Worm (Caenorhabditis elegans) whole organism, L1 larva: Measurements from ENCODE around the gene W03C9.6.

ENCODE experiments used
- C34B4.2 ChIP-seq: sonication (generic microtip); optimal IDR thresholded peaks from 2 replicates; lab custom pipeline; 2017; ENCODE audit warnings: mild to moderate bottlenecking, missing genetic modification characterization, missing compliant biosample characterization
- F16B12.6 ChIP-seq: fragments of 150-350 bp; optimal IDR thresholded peaks from 2 replicates; lab custom pipeline; 2014; ENCODE audit warnings: missing biosample characterization, missing genetic modification characterization
- alr-1 ChIP-seq: fragments of 200-800 bp; sonication (Bioruptor generic); optimal IDR thresholded peaks from 2 replicates; lab custom pipeline; 2018; ENCODE audit warnings: borderline replicate concordance, mild to moderate bottlenecking, missing genetic modification characterization, missing compliant biosample characterization
- aly-2 ChIP-seq: fragments of 150-350 bp; optimal IDR thresholded peaks from 2 replicates; lab custom pipeline; 2014; ENCODE audit warnings: missing biosample characterization, missing genetic modification characterization
- ama-1 ChIP-seq: fragments of 150-350 bp; optimal IDR thresholded peaks from 2 replicates; lab custom pipeline; 2014
- ceh-63 ChIP-seq: fragments of 200-800 bp; sonication (Bioruptor generic); optimal IDR thresholded peaks from 2 replicates; lab custom pipeline; 2018; ENCODE audit warnings: mild to moderate bottlenecking, missing genetic modification characterization, missing compliant biosample characterization
- ceh-8 ChIP-seq: fragments of 200-800 bp; sonication (Bioruptor generic); optimal IDR thresholded peaks from 2 replicates; lab custom pipeline; 2018; ENCODE audit warnings: mild to moderate bottlenecking, missing genetic modification characterization, moderate library complexity, missing compliant biosample characterization
- ceh-88 ChIP-seq: fragments of 200-800 bp; sonication (Bioruptor generic); IDR thresholded peaks from 2 replicates; pipeline ENCODE4 v1.3.6; 2022; ENCODE audit warnings: missing genetic modification characterization, missing compliant biosample characterization
- ceh-90 ChIP-seq: sonication (generic microtip); optimal IDR thresholded peaks from 2 replicates; lab custom pipeline; 2016; ENCODE audit warnings: missing genetic modification characterization, missing compliant biosample characterization
- ces-1 ChIP-seq: fragments of 150-350 bp; optimal IDR thresholded peaks from 2 replicates; lab custom pipeline; 2014; ENCODE audit warnings: missing biosample characterization, missing genetic modification reagents, missing genetic modification characterization
- dsc-1 ChIP-seq: sonication (generic microtip); optimal IDR thresholded peaks from 2 replicates; lab custom pipeline; 2016; ENCODE audit warnings: mild to moderate bottlenecking, missing genetic modification characterization, missing compliant biosample characterization
- elt-2 ChIP-seq: sonication (generic microtip); optimal IDR thresholded peaks from 2 replicates; lab custom pipeline; 2016; ENCODE audit warnings: missing genetic modification characterization, mild to moderate bottlenecking, inconsistent platforms, missing compliant biosample characterization, missing genetic modification reagents
- elt-3 ChIP-seq, 6 experiments: fragments of 150-350 bp in 1 of 6; sonication (generic microtip); optimal IDR thresholded peaks; 2 replicates each; lab custom pipeline; 2017 to 2018; ENCODE audit warnings: missing biosample characterization in 6 of 6, missing genetic modification characterization in 6 of 6, inconsistent platforms in 1 of 6
- ets-5 ChIP-seq: fragments of 200-800 bp; sonication (Bioruptor generic); IDR thresholded peaks from 2 replicates; pipeline ENCODE4 v1.3.6; 2022; ENCODE audit warnings: missing genetic modification characterization, missing compliant biosample characterization
- fkh-10 ChIP-seq: sonication (generic microtip); optimal IDR thresholded peaks from 2 replicates; lab custom pipeline; 2017; ENCODE audit warnings: missing biosample characterization, missing genetic modification reagents, missing genetic modification characterization
- fkh-8 ChIP-seq: sonication (generic microtip); optimal IDR thresholded peaks from 2 replicates; lab custom pipeline; 2016; ENCODE audit warnings: mild to moderate bottlenecking, missing genetic modification characterization, missing compliant biosample characterization
- hlh-4 ChIP-seq: sonication (generic microtip); optimal IDR thresholded peaks from 2 replicates; lab custom pipeline; 2016; ENCODE audit warnings: mild to moderate bottlenecking, missing genetic modification characterization, missing compliant biosample characterization
- hpl-2 ChIP-seq: fragments of 150-350 bp; optimal IDR thresholded peaks from 2 replicates; lab custom pipeline; 2014; ENCODE audit warnings: missing biosample characterization, missing genetic modification reagents, missing genetic modification characterization
- irx-1 ChIP-seq: sonication (generic microtip); optimal IDR thresholded peaks from 2 replicates; lab custom pipeline; 2016; ENCODE audit warnings: missing genetic modification characterization, missing compliant biosample characterization
- isw-1 ChIP-seq: fragments of 200-800 bp; sonication (Bioruptor generic); IDR thresholded peaks from 2 replicates; pipeline ENCODE4 v1.3.6; 2022; ENCODE audit warnings: missing genetic modification characterization, missing compliant biosample characterization
- jun-1 ChIP-seq: fragments of 150-350 bp; optimal IDR thresholded peaks from 2 replicates; lab custom pipeline; 2014; ENCODE audit warnings: missing biosample characterization, missing genetic modification reagents, missing genetic modification characterization
- lin-13 ChIP-seq: fragments of 150-350 bp; optimal IDR thresholded peaks from 2 replicates; lab custom pipeline; 2014; ENCODE audit warnings: missing biosample characterization, missing genetic modification reagents, missing genetic modification characterization
- lin-35 ChIP-seq, 2 experiments: fragments of 150-350 bp; optimal IDR thresholded peaks; 2 replicates each; lab custom pipeline; 2014; ENCODE audit warnings: missing biosample characterization in 2 of 2, missing genetic modification characterization in 2 of 2, missing genetic modification reagents in 2 of 2
- lin-39 ChIP-seq: fragments of 150-350 bp; optimal IDR thresholded peaks from 2 replicates; lab custom pipeline; 2014; ENCODE audit warnings: missing biosample characterization, missing genetic modification reagents, missing genetic modification characterization
- lir-3 ChIP-seq: sonication (generic microtip); optimal IDR thresholded peaks from 2 replicates; lab custom pipeline; 2016; ENCODE audit warnings: mild to moderate bottlenecking, missing genetic modification characterization, moderate library complexity, missing compliant biosample characterization; ENCODE audit not compliant: poor library complexity
- mab-9 ChIP-seq: fragments of 200-800 bp; sonication (Bioruptor generic); IDR thresholded peaks from 2 replicates; pipeline ENCODE4 v1.3.6; 2022; ENCODE audit warnings: missing genetic modification reagents, missing genetic modification characterization, missing compliant biosample characterization
- nhr-11 ChIP-seq: fragments of 150-350 bp; optimal IDR thresholded peaks from 2 replicates; lab custom pipeline; 2014; ENCODE audit warnings: missing biosample characterization, missing genetic modification characterization
- nhr-19 ChIP-seq: fragments of 200-800 bp; sonication (Bioruptor generic); conservative IDR thresholded peaks from 2 replicates; pipeline ENCODE4 v1.3.6; 2022; ENCODE audit warnings: missing genetic modification characterization, missing compliant biosample characterization
- nhr-20 ChIP-seq: sonication (generic microtip); optimal IDR thresholded peaks from 2 replicates; lab custom pipeline; 2016; ENCODE audit warnings: mild to moderate bottlenecking, missing genetic modification characterization, missing compliant biosample characterization
- nhr-28 ChIP-seq: fragments of 150-350 bp; optimal IDR thresholded peaks from 2 replicates; lab custom pipeline; 2014; ENCODE audit warnings: missing biosample characterization, missing genetic modification characterization
- nhr-47 ChIP-seq: sonication (generic microtip); optimal IDR thresholded peaks from 2 replicates; lab custom pipeline; 2016; ENCODE audit warnings: mild to moderate bottlenecking, missing genetic modification characterization, moderate library complexity, missing compliant biosample characterization
- nhr-71 ChIP-seq: sonication (generic microtip); optimal IDR thresholded peaks from 2 replicates; lab custom pipeline; 2016; ENCODE audit warnings: mild to moderate bottlenecking, missing genetic modification characterization, moderate library complexity, missing compliant biosample characterization
- nhr-76 ChIP-seq: sonication (generic microtip); optimal IDR thresholded peaks from 2 replicates; lab custom pipeline; 2017; ENCODE audit warnings: missing biosample characterization, missing genetic modification characterization
- nhr-77 ChIP-seq: fragments of 150-350 bp; optimal IDR thresholded peaks from 2 replicates; lab custom pipeline; 2014; ENCODE audit warnings: missing biosample characterization, missing genetic modification characterization
- nhr-84 ChIP-seq: sonication (generic microtip); optimal IDR thresholded peaks from 2 replicates; lab custom pipeline; 2017; ENCODE audit warnings: missing biosample characterization, missing genetic modification characterization
- nhr-85 ChIP-seq: sonication (generic microtip); peaks from one replicate; lab custom pipeline; 2016; ENCODE audit warnings: missing genetic modification characterization, inconsistent platforms, missing compliant biosample characterization
- pag-3 ChIP-seq: sonication (generic microtip); optimal IDR thresholded peaks from 2 replicates; lab custom pipeline; 2017; ENCODE audit warnings: missing genetic modification characterization, mild to moderate bottlenecking, missing compliant biosample characterization, antibody characterized with exemption, borderline replicate concordance; ENCODE audit not compliant: insufficient read depth
- pax-3 ChIP-seq: fragments of 200-800 bp; sonication (Bioruptor generic); optimal IDR thresholded peaks from 2 replicates; lab custom pipeline; 2018; ENCODE audit warnings: mild to moderate bottlenecking, missing genetic modification characterization, moderate library complexity, missing compliant biosample characterization
- rnt-1 ChIP-seq: sonication (generic microtip); optimal IDR thresholded peaks from 2 replicates; lab custom pipeline; 2016; ENCODE audit warnings: mild to moderate bottlenecking, missing genetic modification characterization, moderate library complexity, missing compliant biosample characterization
- snu-23 ChIP-seq: sonication (generic microtip); optimal IDR thresholded peaks from 2 replicates; lab custom pipeline; 2016; ENCODE audit warnings: missing genetic modification characterization, missing compliant biosample characterization
- sox-4 ChIP-seq: sonication (generic microtip); optimal IDR thresholded peaks from 2 replicates; lab custom pipeline; 2016; ENCODE audit warnings: missing genetic modification characterization, missing compliant biosample characterization
- swsn-7 ChIP-seq: sonication (generic microtip); optimal IDR thresholded peaks from 2 replicates; lab custom pipeline; 2016; ENCODE audit warnings: missing genetic modification characterization, missing compliant biosample characterization
- tbx-2 ChIP-seq: sonication (generic microtip); optimal IDR thresholded peaks from 2 replicates; lab custom pipeline; 2016; ENCODE audit warnings: missing genetic modification characterization, missing compliant biosample characterization
- tlp-1 ChIP-seq: fragments of 150-350 bp; optimal IDR thresholded peaks from 2 replicates; lab custom pipeline; 2014; ENCODE audit warnings: missing biosample characterization, missing genetic modification characterization
- unc-130 ChIP-seq: fragments of 150-350 bp; optimal IDR thresholded peaks from 2 replicates; lab custom pipeline; 2017; ENCODE audit warnings: missing biosample characterization, missing genetic modification characterization, inconsistent platforms
- unc-86 ChIP-seq: sonication (generic microtip); optimal IDR thresholded peaks from 2 replicates; lab custom pipeline; 2016; ENCODE audit warnings: missing genetic modification characterization, missing compliant biosample characterization
- unc-98 ChIP-seq: fragments of 200-800 bp; sonication (Bioruptor generic); IDR thresholded peaks from 2 replicates; pipeline ENCODE4 v1.3.6; 2022; ENCODE audit warnings: missing genetic modification characterization, missing compliant biosample characterization
- vab-15 ChIP-seq: sonication (generic microtip); optimal IDR thresholded peaks from 2 replicates; lab custom pipeline; 2017; ENCODE audit warnings: missing genotype, mild to moderate bottlenecking, missing genetic modification characterization, missing compliant biosample characterization
- xbp-1 ChIP-seq: sonication (generic microtip); optimal IDR thresholded peaks from 2 replicates; lab custom pipeline; 2016; ENCODE audit warnings: missing genetic modification characterization, missing compliant biosample characterization
- zip-4 ChIP-seq: fragments of 200-800 bp; sonication (Bioruptor generic); optimal IDR thresholded peaks from 2 replicates; lab custom pipeline; 2018; ENCODE audit warnings: mild to moderate bottlenecking, missing genetic modification characterization, moderate library complexity, missing compliant biosample characterization
- ztf-11 ChIP-seq, 2 experiments: sonication (generic microtip); optimal IDR thresholded peaks; 2 replicates each; lab custom pipeline; 2016 to 2017; ENCODE audit warnings: missing genetic modification characterization in 2 of 2, missing biosample characterization in 1 of 2, missing compliant biosample characterization in 1 of 2

W03C9.6 gene

ce11 chrII:11974048-11974995 is 20.0 kb downstream of the W03C9.6 start:
- TF ChIP-seq dsc-1 (peak; percentile 18), nhr-20 (tag; lab: Kevin White, UChicago) (peak; percentile 60), nhr-85 (tag; lab: Kevin White, UChicago) (peak; percentile 81), zip-4 (GFP tag; lab: Kevin White, UChicago) (peak; percentile 3), F16B12.6 (tag; lab: Kevin White, UChicago) (no peak), xbp-1 (tag; lab: Kevin White, UChicago) (peak; percentile 4), nhr-11 (tag; lab: Kevin White, UChicago) (no peak), elt-2 (tag; lab: Kevin White, UChicago) (peak; percentile 37), ceh-88 (no peak; the same call in 1 of the 2 replicates), fkh-8 (tag; lab: Kevin White, UChicago) (peak; percentile 34), irx-1 (no peak), pax-3 (tag; lab: Kevin White, UChicago) (peak; percentile 36), tbx-2 (tag; lab: Kevin White, UChicago) (no peak), unc-98 (GFP tag; lab: Robert Waterston, UW) (no peak), nhr-76 (no peak), fkh-10 (GFP tag; lab: Kevin White, UChicago) (no peak), alr-1 (tag; lab: Kevin White, UChicago) (no peak), ama-1 (lab: Kevin White, UChicago) (peak; percentile 66), sox-4 (tag; lab: Kevin White, UChicago) (no peak), nhr-47 (peak; percentile 41), elt-3 (tag; optimal IDR thresholded peaks at IDR 0.05; lab: Kevin White, UChicago) (no peak), jun-1 (tag; lab: Kevin White, UChicago) (peak; percentile 39), aly-2 (tag; lab: Kevin White, UChicago) (peak; percentile 93), rnt-1 (tag; lab: Kevin White, UChicago) (peak; percentile 36), nhr-19 (GFP tag; lab: Robert Waterston, UW) (0 out of 2 replicates have a peak, but pooled peaks have one; percentile 53), ztf-11 (tag; optimal IDR thresholded peaks at IDR 0.05; lab: Kevin White, UChicago) (peak in 1 of 2 experiments; percentile 37), lin-35 (GFP tag; optimal IDR thresholded peaks at IDR 0.05; lab: Kevin White, UChicago) (peak in 1 of 2 experiments; percentile 43), ces-1 (GFP tag; lab: Kevin White, UChicago) (no peak), nhr-84 (no peak), lin-39 (tag; lab: Kevin White, UChicago) (peak; percentile 24), ceh-90 (tag; lab: Kevin White, UChicago) (no peak), lin-13 (GFP tag; lab: Kevin White, UChicago) (peak; percentile 22), ceh-8 (GFP tag; lab: Kevin White, UChicago) (no peak), unc-86 (tag; lab: Kevin White, UChicago) (no peak), isw-1 (GFP tag; lab: Robert Waterston, UW) (no peak), nhr-77 (tag; lab: Kevin White, UChicago) (no peak), nhr-71 (tag; lab: Kevin White, UChicago) (peak; percentile 77), snu-23 (GFP tag; lab: Kevin White, UChicago) (peak; percentile 51), mab-9 (peak; percentile 28; the same call in 1 of the 2 replicates), swsn-7 (tag; lab: Kevin White, UChicago) (peak; percentile 30), vab-15 (tag; lab: Kevin White, UChicago) (no peak), C34B4.2 (tag; lab: Kevin White, UChicago) (peak; percentile 24), hlh-4 (tag; lab: Kevin White, UChicago) (no peak), unc-130 (tag; lab: Kevin White, UChicago) (no peak), tlp-1 (tag; lab: Kevin White, UChicago) (no peak), pag-3 (no peak), hpl-2 (peak; percentile 38), lir-3 (tag; lab: Kevin White, UChicago) (peak; percentile 26), nhr-28 (tag; lab: Kevin White, UChicago) (no peak), ets-5 (GFP tag; lab: Robert Waterston, UW) (no peak), ceh-63 (GFP tag; lab: Kevin White, UChicago) (no peak)
